Worm (Caenorhabditis elegans) whole organism, L1 larva: Measurements from ENCODE around the gene F53C11.1.
A peak's percentile ranks its signal among the peaks of the same experiment; 100 is the strongest.

ENCODE experiments used
- alr-1 ChIP-seq: fragments of 200-800 bp; sonication (Bioruptor generic); optimal IDR thresholded peaks from 2 replicates; lab custom pipeline; 2018; ENCODE audit warnings: borderline replicate concordance, mild to moderate bottlenecking, missing genetic modification characterization, missing compliant biosample characterization
- blmp-1 ChIP-seq: fragments of 150-350 bp; optimal IDR thresholded peaks from 2 replicates; lab custom pipeline; 2014; ENCODE audit warnings: missing biosample characterization, missing genetic modification characterization
- ceh-8 ChIP-seq: fragments of 200-800 bp; sonication (Bioruptor generic); optimal IDR thresholded peaks from 2 replicates; lab custom pipeline; 2018; ENCODE audit warnings: mild to moderate bottlenecking, missing genetic modification characterization, moderate library complexity, missing compliant biosample characterization
- ceh-82 ChIP-seq, 3 experiments: fragments of 150-350 bp in 1 of 3; sonication (generic microtip) in 2 of 3; optimal IDR thresholded peaks; 2 replicates each; lab custom pipeline; 2014 to 2017; ENCODE audit warnings: missing biosample characterization in 3 of 3, missing genetic modification characterization in 3 of 3
- ceh-90 ChIP-seq: sonication (generic microtip); optimal IDR thresholded peaks from 2 replicates; lab custom pipeline; 2016; ENCODE audit warnings: missing genetic modification characterization, missing compliant biosample characterization
- dsc-1 ChIP-seq: sonication (generic microtip); optimal IDR thresholded peaks from 2 replicates; lab custom pipeline; 2016; ENCODE audit warnings: mild to moderate bottlenecking, missing genetic modification characterization, missing compliant biosample characterization
- efl-1 ChIP-seq, 4 experiments: fragments of 150-350 bp; optimal IDR thresholded peaks in 3 of 4; peaks in 1 of 4; 1 replicate in 1 of 4; 2 replicates in 3 of 4; lab custom pipeline; 2014; ENCODE audit warnings: missing biosample characterization in 2 of 4, missing genetic modification characterization in 2 of 4, missing genetic modification reagents in 2 of 4
- elt-3 ChIP-seq, 6 experiments: fragments of 150-350 bp in 1 of 6; sonication (generic microtip); optimal IDR thresholded peaks; 2 replicates each; lab custom pipeline; 2017 to 2018; ENCODE audit warnings: missing biosample characterization in 6 of 6, missing genetic modification characterization in 6 of 6, inconsistent platforms in 1 of 6
- ets-5 ChIP-seq: fragments of 200-800 bp; sonication (Bioruptor generic); IDR thresholded peaks from 2 replicates; pipeline ENCODE4 v1.3.6; 2022; ENCODE audit warnings: missing genetic modification characterization, missing compliant biosample characterization
- fkh-10 ChIP-seq: sonication (generic microtip); optimal IDR thresholded peaks from 2 replicates; lab custom pipeline; 2017; ENCODE audit warnings: missing biosample characterization, missing genetic modification reagents, missing genetic modification characterization
- fkh-4 ChIP-seq: sonication (generic microtip); optimal IDR thresholded peaks from 2 replicates; lab custom pipeline; 2016; ENCODE audit warnings: missing compliant biosample characterization, missing genetic modification characterization, borderline replicate concordance
- hlh-17 ChIP-seq: fragments of 200-800 bp; sonication (Bioruptor generic); optimal IDR thresholded peaks from 2 replicates; lab custom pipeline; 2018; ENCODE audit warnings: missing genetic modification characterization, mild to moderate bottlenecking, missing compliant biosample characterization, moderate library complexity, borderline replicate concordance
- hlh-4 ChIP-seq: sonication (generic microtip); optimal IDR thresholded peaks from 2 replicates; lab custom pipeline; 2016; ENCODE audit warnings: mild to moderate bottlenecking, missing genetic modification characterization, missing compliant biosample characterization
- hpl-2 ChIP-seq: fragments of 150-350 bp; optimal IDR thresholded peaks from 2 replicates; lab custom pipeline; 2014; ENCODE audit warnings: missing biosample characterization, missing genetic modification reagents, missing genetic modification characterization
- isw-1 ChIP-seq: fragments of 200-800 bp; sonication (Bioruptor generic); IDR thresholded peaks from 2 replicates; pipeline ENCODE4 v1.3.6; 2022; ENCODE audit warnings: missing genetic modification characterization, missing compliant biosample characterization
- jun-1 ChIP-seq: fragments of 150-350 bp; optimal IDR thresholded peaks from 2 replicates; lab custom pipeline; 2014; ENCODE audit warnings: missing biosample characterization, missing genetic modification reagents, missing genetic modification characterization
- lin-14 ChIP-seq: fragments of 200-800 bp; sonication (Bioruptor generic); optimal IDR thresholded peaks from 2 replicates; lab custom pipeline; 2018; ENCODE audit warnings: mild to moderate bottlenecking, missing genetic modification characterization, moderate library complexity, missing compliant biosample characterization
- lin-15B ChIP-seq: fragments of 150-350 bp; sonication (generic microtip); optimal IDR thresholded peaks from 3 replicates; lab custom pipeline; 2014; ENCODE audit warnings: missing biosample characterization, missing genetic modification characterization
- lin-35 ChIP-seq, 2 experiments: fragments of 150-350 bp; optimal IDR thresholded peaks; 2 replicates each; lab custom pipeline; 2014; ENCODE audit warnings: missing biosample characterization in 2 of 2, missing genetic modification characterization in 2 of 2, missing genetic modification reagents in 2 of 2
- lin-39 ChIP-seq: fragments of 150-350 bp; optimal IDR thresholded peaks from 2 replicates; lab custom pipeline; 2014; ENCODE audit warnings: missing biosample characterization, missing genetic modification reagents, missing genetic modification characterization
- lir-3 ChIP-seq: sonication (generic microtip); optimal IDR thresholded peaks from 2 replicates; lab custom pipeline; 2016; ENCODE audit warnings: mild to moderate bottlenecking, missing genetic modification characterization, moderate library complexity, missing compliant biosample characterization; ENCODE audit not compliant: poor library complexity
- lsy-2 ChIP-seq, 2 experiments: fragments of 150-350 bp; optimal IDR thresholded peaks; 2 replicates each; lab custom pipeline; 2014; ENCODE audit warnings: missing biosample characterization in 2 of 2, missing genetic modification characterization in 2 of 2
- mdl-1 ChIP-seq, 2 experiments: fragments of 150-350 bp; optimal IDR thresholded peaks; 2 replicates each; lab custom pipeline; 2014 to 2017; ENCODE audit warnings: missing biosample characterization in 2 of 2, missing genetic modification characterization in 2 of 2, inconsistent platforms in 1 of 2
- mep-1 ChIP-seq: fragments of 150-350 bp; optimal IDR thresholded peaks from 2 replicates; lab custom pipeline; 2014; ENCODE audit warnings: missing biosample characterization, missing genetic modification characterization
- nhr-12 ChIP-seq: sonication (generic microtip); optimal IDR thresholded peaks from 2 replicates; lab custom pipeline; 2017; ENCODE audit warnings: missing biosample characterization, missing genetic modification characterization
- nhr-19 ChIP-seq: fragments of 200-800 bp; sonication (Bioruptor generic); conservative IDR thresholded peaks from 2 replicates; pipeline ENCODE4 v1.3.6; 2022; ENCODE audit warnings: missing genetic modification characterization, missing compliant biosample characterization
- nhr-20 ChIP-seq: sonication (generic microtip); optimal IDR thresholded peaks from 2 replicates; lab custom pipeline; 2016; ENCODE audit warnings: mild to moderate bottlenecking, missing genetic modification characterization, missing compliant biosample characterization
- nhr-28 ChIP-seq: fragments of 150-350 bp; optimal IDR thresholded peaks from 2 replicates; lab custom pipeline; 2014; ENCODE audit warnings: missing biosample characterization, missing genetic modification characterization
- nhr-71 ChIP-seq: sonication (generic microtip); optimal IDR thresholded peaks from 2 replicates; lab custom pipeline; 2016; ENCODE audit warnings: mild to moderate bottlenecking, missing genetic modification characterization, moderate library complexity, missing compliant biosample characterization
- nhr-77 ChIP-seq: fragments of 150-350 bp; optimal IDR thresholded peaks from 2 replicates; lab custom pipeline; 2014; ENCODE audit warnings: missing biosample characterization, missing genetic modification characterization
- nhr-85 ChIP-seq: sonication (generic microtip); peaks from one replicate; lab custom pipeline; 2016; ENCODE audit warnings: missing genetic modification characterization, inconsistent platforms, missing compliant biosample characterization
- pag-3 ChIP-seq: sonication (generic microtip); optimal IDR thresholded peaks from 2 replicates; lab custom pipeline; 2017; ENCODE audit warnings: missing genetic modification characterization, mild to moderate bottlenecking, missing compliant biosample characterization, antibody characterized with exemption, borderline replicate concordance; ENCODE audit not compliant: insufficient read depth
- pax-3 ChIP-seq: fragments of 200-800 bp; sonication (Bioruptor generic); optimal IDR thresholded peaks from 2 replicates; lab custom pipeline; 2018; ENCODE audit warnings: mild to moderate bottlenecking, missing genetic modification characterization, moderate library complexity, missing compliant biosample characterization
- rnt-1 ChIP-seq: sonication (generic microtip); optimal IDR thresholded peaks from 2 replicates; lab custom pipeline; 2016; ENCODE audit warnings: mild to moderate bottlenecking, missing genetic modification characterization, moderate library complexity, missing compliant biosample characterization
- snu-23 ChIP-seq: sonication (generic microtip); optimal IDR thresholded peaks from 2 replicates; lab custom pipeline; 2016; ENCODE audit warnings: missing genetic modification characterization, missing compliant biosample characterization
- sox-4 ChIP-seq: sonication (generic microtip); optimal IDR thresholded peaks from 2 replicates; lab custom pipeline; 2016; ENCODE audit warnings: missing genetic modification characterization, missing compliant biosample characterization
- tbx-2 ChIP-seq: sonication (generic microtip); optimal IDR thresholded peaks from 2 replicates; lab custom pipeline; 2016; ENCODE audit warnings: missing genetic modification characterization, missing compliant biosample characterization
- tlp-1 ChIP-seq: fragments of 150-350 bp; optimal IDR thresholded peaks from 2 replicates; lab custom pipeline; 2014; ENCODE audit warnings: missing biosample characterization, missing genetic modification characterization
- unc-30 ChIP-seq: sonication (generic microtip); optimal IDR thresholded peaks from 2 replicates; lab custom pipeline; 2017; ENCODE audit warnings: missing biosample characterization, missing genetic modification characterization
- unc-62 ChIP-seq: fragments of 150-350 bp; optimal IDR thresholded peaks from 2 replicates; lab custom pipeline; 2014; ENCODE audit warnings: missing biosample characterization, missing genetic modification reagents, missing genetic modification characterization
- unc-86 ChIP-seq: sonication (generic microtip); optimal IDR thresholded peaks from 2 replicates; lab custom pipeline; 2016; ENCODE audit warnings: missing genetic modification characterization, missing compliant biosample characterization
- unc-98 ChIP-seq: fragments of 200-800 bp; sonication (Bioruptor generic); IDR thresholded peaks from 2 replicates; pipeline ENCODE4 v1.3.6; 2022; ENCODE audit warnings: missing genetic modification characterization, missing compliant biosample characterization
- vab-15 ChIP-seq: sonication (generic microtip); optimal IDR thresholded peaks from 2 replicates; lab custom pipeline; 2017; ENCODE audit warnings: missing genotype, mild to moderate bottlenecking, missing genetic modification characterization, missing compliant biosample characterization
- xbp-1 ChIP-seq: sonication (generic microtip); optimal IDR thresholded peaks from 2 replicates; lab custom pipeline; 2016; ENCODE audit warnings: missing genetic modification characterization, missing compliant biosample characterization
- zip-4 ChIP-seq: fragments of 200-800 bp; sonication (Bioruptor generic); optimal IDR thresholded peaks from 2 replicates; lab custom pipeline; 2018; ENCODE audit warnings: mild to moderate bottlenecking, missing genetic modification characterization, moderate library complexity, missing compliant biosample characterization
- ztf-11 ChIP-seq, 2 experiments: sonication (generic microtip); optimal IDR thresholded peaks; 2 replicates each; lab custom pipeline; 2016 to 2017; ENCODE audit warnings: missing genetic modification characterization in 2 of 2, missing biosample characterization in 1 of 2, missing compliant biosample characterization in 1 of 2

F53C11.1 gene

ce11 chrV:13796246-13796776 lies 20.7 kb downstream of the F53C11.1 start, which contains the start of gene twk-32:
TSS of gene twk-32 (plus strand) at chrV:13796641.
- TF ChIP-seq fkh-10 (GFP tag; lab: Kevin White, UChicago): no peak
- TF ChIP-seq mdl-1 (tag; optimal IDR thresholded peaks at IDR 0.05; lab: Kevin White, UChicago): no peak
- no peak for TF ChIP-seq lsy-2 (tag; optimal IDR thresholded peaks at IDR 0.05; lab: Kevin White, UChicago)
- no peak for TF ChIP-seq unc-62 (GFP tag; lab: Kevin White, UChicago)
- TF ChIP-seq nhr-12 (tag; lab: Kevin White, UChicago): no peak
- peak; percentile 29; the same call in 1 of the 2 replicates for TF ChIP-seq nhr-19 (GFP tag; lab: Robert Waterston, UW)
- TF ChIP-seq tlp-1 (tag; lab: Kevin White, UChicago): no peak
- no peak for TF ChIP-seq dsc-1 (tag; lab: Kevin White, UChicago)
- TF ChIP-seq tbx-2 (tag; lab: Kevin White, UChicago): no peak
- TF ChIP-seq lin-35 (GFP tag; optimal IDR thresholded peaks at IDR 0.05; lab: Kevin White, UChicago): no peak
- TF ChIP-seq unc-30: no peak
- TF ChIP-seq lin-39 (tag; lab: Kevin White, UChicago): no peak
- no peak for TF ChIP-seq nhr-28 (tag; lab: Kevin White, UChicago)
- TF ChIP-seq lir-3 (tag; lab: Kevin White, UChicago): peak; percentile 13
- TF ChIP-seq lin-14 (GFP tag; lab: Kevin White, UChicago): peak; percentile 17
- TF ChIP-seq nhr-71: peak; percentile 23
- TF ChIP-seq snu-23: peak; percentile 2
- TF ChIP-seq hlh-4: no peak
- no peak for TF ChIP-seq mep-1 (tag; lab: Kevin White, UChicago)
- TF ChIP-seq lin-15B (tag; lab: Kevin White, UChicago): no peak
- TF ChIP-seq hlh-17: no peak
- TF ChIP-seq ceh-82 (tag; optimal IDR thresholded peaks at IDR 0.05; lab: Kevin White, UChicago): no peak
- TF ChIP-seq xbp-1: no peak
- TF ChIP-seq isw-1 (GFP tag; lab: Robert Waterston, UW): no peak
- no peak for TF ChIP-seq sox-4 (tag; lab: Kevin White, UChicago)
- TF ChIP-seq pax-3 (tag; lab: Kevin White, UChicago): peak; percentile 48
- no peak for TF ChIP-seq ceh-8 (GFP tag; lab: Kevin White, UChicago)
- TF ChIP-seq nhr-20 (tag; lab: Kevin White, UChicago): peak; percentile 25
- TF ChIP-seq vab-15 (tag; lab: Kevin White, UChicago): no peak
- TF ChIP-seq blmp-1 (tag; lab: Kevin White, UChicago): no peak

- TF ChIP-seq jun-1 (tag; lab: Kevin White, UChicago) (no peak), hpl-2 (GFP tag; lab: Kevin White, UChicago) (no peak), nhr-77 (tag; lab: Kevin White, UChicago) (no peak), alr-1 (tag; lab: Kevin White, UChicago) (no peak), lin-35 (GFP tag; optimal IDR thresholded peaks at IDR 0.05; lab: Kevin White, UChicago) (no peak), unc-86 (tag; lab: Kevin White, UChicago) (no peak), ceh-90 (no peak), lsy-2 (tag; optimal IDR thresholded peaks at IDR 0.05; lab: Kevin White, UChicago) (no peak), lin-14 (GFP tag; lab: Kevin White, UChicago) (no peak), snu-23 (no peak), pag-3 (tag; lab: Kevin White, UChicago) (no peak)
These were observed 23.6 kb downstream of the F53C11.1 start for ce11 chrV:13799190-13799589.

- TF ChIP-seq jun-1 (tag; lab: Kevin White, UChicago) (no peak), unc-62 (GFP tag; lab: Kevin White, UChicago) (no peak), snu-23 (peak; percentile 3), elt-3 (tag; optimal IDR thresholded peaks at IDR 0.05; lab: Kevin White, UChicago) (no peak), ets-5 (no peak), rnt-1 (tag; lab: Kevin White, UChicago) (no peak), efl-1 (optimal IDR thresholded peaks at IDR 0.05; lab: Kevin White, UChicago) (no peak), efl-1 (GFP tag; optimal IDR thresholded peaks at IDR 0.05 in 1 of 2; lab: Kevin White, UChicago) (peak in 1 of 2 experiments; percentile 88), pax-3 (tag; lab: Kevin White, UChicago) (no peak), nhr-28 (tag; lab: Kevin White, UChicago) (no peak), unc-98 (GFP tag; lab: Robert Waterston, UW) (no peak), hlh-4 (no peak), ztf-11 (tag; optimal IDR thresholded peaks at IDR 0.05; lab: Kevin White, UChicago) (no peak), fkh-4 (peak; percentile 5), dsc-1 (tag; lab: Kevin White, UChicago) (peak; percentile 60), lin-14 (GFP tag; lab: Kevin White, UChicago) (no peak), lin-35 (GFP tag; optimal IDR thresholded peaks at IDR 0.05; lab: Kevin White, UChicago) (peak in 1 of 2 experiments; percentile 70), hpl-2 (GFP tag; lab: Kevin White, UChicago) (no peak), nhr-85 (tag; lab: Kevin White, UChicago) (peak; percentile 65), nhr-71 (peak; percentile 10), hlh-17 (no peak), zip-4 (GFP tag; lab: Kevin White, UChicago) (no peak)
These were observed 28.3 kb downstream of the F53C11.1 start, which contains the start of gene swan-2 for ce11 chrV:13803902-13804301. TSS of gene swan-2 (minus strand) at chrV:13804281.
